Fruit fly (Drosophila melanogaster) whole organism, embryonic: ENCODE results near the gene CG14406.

ENCODE experiments used
- B-H1 ChIP-seq: fragments of 200-800 bp; sonication (Bioruptor generic); IDR thresholded peaks from 3 replicates; pipeline ENCODE4 v1.3.6; 2022; ENCODE audit warnings: missing biosample characterization, missing genetic modification characterization
- CG10147 ChIP-seq: fragments of 200-800 bp; sonication (Bioruptor generic); optimal IDR thresholded peaks from 2 replicates; lab custom pipeline; 2019; ENCODE audit warnings: missing biosample characterization, mild to moderate bottlenecking, missing genetic modification characterization, moderate library complexity
- CG10267 ChIP-seq: fragments of 200-800 bp; sonication (Bioruptor generic); optimal IDR thresholded peaks from 2 replicates; lab custom pipeline; 2018; ENCODE audit warnings: missing biosample characterization, mild to moderate bottlenecking, missing genetic modification characterization, moderate library complexity
- CG11247 ChIP-seq: fragments of 200-800 bp; sonication (Bioruptor generic); IDR thresholded peaks from 2 replicates; pipeline ENCODE4 v1.3.6; 2022; ENCODE audit warnings: missing biosample characterization, missing genetic modification characterization
- CG11398 ChIP-seq: fragments of 200-800 bp; sonication (Bioruptor generic); optimal IDR thresholded peaks from 2 replicates; lab custom pipeline; 2016; ENCODE audit warnings: missing biosample characterization, missing genetic modification characterization
- CG13123 ChIP-seq: fragments of 200-800 bp; sonication (Bioruptor generic); optimal IDR thresholded peaks from 2 replicates; lab custom pipeline; 2016; ENCODE audit warnings: missing biosample characterization, missing genetic modification characterization
- CG13296 ChIP-seq: fragments of 200-800 bp; sonication (Bioruptor generic); optimal IDR thresholded peaks from 3 replicates; lab custom pipeline; 2018; ENCODE audit warnings: missing biosample characterization, mild to moderate bottlenecking, missing genetic modification characterization
- CG15479 ChIP-seq: fragments of 200-800 bp; sonication (Bioruptor generic); optimal IDR thresholded peaks from 3 replicates; lab custom pipeline; 2019; ENCODE audit warnings: missing biosample characterization, mild to moderate bottlenecking, missing genetic modification characterization, moderate library complexity
- CG1792 ChIP-seq: fragments of 200-800 bp; sonication (Bioruptor generic); optimal IDR thresholded peaks from 2 replicates; lab custom pipeline; 2016; ENCODE audit warnings: missing biosample characterization, missing genetic modification characterization
- CG18476 ChIP-seq: fragments of 200-800 bp; sonication (Bioruptor generic); optimal IDR thresholded peaks from 2 replicates; lab custom pipeline; 2016; ENCODE audit warnings: missing biosample characterization, mild to moderate bottlenecking, missing genetic modification characterization
- CG18599 ChIP-seq: fragments of 200-800 bp; sonication (Bioruptor generic); optimal IDR thresholded peaks from 3 replicates; lab custom pipeline; 2017; ENCODE audit warnings: missing biosample characterization, missing genetic modification characterization, mild to moderate bottlenecking, moderate library complexity, missing genetic modification reagents
- CG2889 ChIP-seq: fragments of 200-800 bp; sonication (Bioruptor generic); IDR thresholded peaks from 3 replicates; pipeline ENCODE4 v1.3.6; 2022; ENCODE audit warnings: missing biosample characterization, missing genetic modification characterization
- CG32532 ChIP-seq: fragments of 200-800 bp; sonication (Bioruptor generic); IDR thresholded peaks from 2 replicates; pipeline ENCODE4 v1.3.6; 2022; ENCODE audit warnings: missing biosample characterization, missing genetic modification characterization
- CG33213 ChIP-seq: fragments of 200-800 bp; sonication (Bioruptor generic); optimal IDR thresholded peaks from 3 replicates; lab custom pipeline; 2016; ENCODE audit warnings: missing biosample characterization, missing genetic modification characterization
- CG4820 ChIP-seq: fragments of 200-800 bp; sonication (Bioruptor generic); optimal IDR thresholded peaks from 3 replicates; lab custom pipeline; 2016; ENCODE audit warnings: missing biosample characterization, missing genetic modification characterization
- CG7357 ChIP-seq: fragments of 200-800 bp; sonication (Bioruptor generic); IDR thresholded peaks from 3 replicates; pipeline ENCODE4 v1.3.6; 2022; ENCODE audit warnings: missing biosample characterization, missing genetic modification characterization
- CG8290 ChIP-seq, 3 experiments: fragments of 200-800 bp; sonication (Bioruptor generic); optimal IDR thresholded peaks; 2 replicates each; lab custom pipeline; 2016 to 2019; ENCODE audit warnings: missing biosample characterization in 3 of 3, missing genetic modification characterization in 3 of 3, mild to moderate bottlenecking in 2 of 3, moderate library complexity in 1 of 3
- Camta ChIP-seq: fragments of 200-800 bp; sonication (Bioruptor generic); optimal IDR thresholded peaks from 2 replicates; lab custom pipeline; 2016; ENCODE audit warnings: missing biosample characterization, missing genetic modification characterization
- CrebB ChIP-seq: fragments of 200-800 bp; sonication (Bioruptor generic); optimal IDR thresholded peaks from 3 replicates; lab custom pipeline; 2018; ENCODE audit warnings: missing biosample characterization, mild to moderate bottlenecking, missing genetic modification characterization
- Dek ChIP-seq: fragments of 200-800 bp; sonication (Bioruptor generic); optimal IDR thresholded peaks from 3 replicates; lab custom pipeline; 2019; ENCODE audit warnings: missing biosample characterization, mild to moderate bottlenecking, missing genetic modification characterization, moderate library complexity
- Gsc ChIP-seq: fragments of 200-800 bp; sonication (Bioruptor generic); IDR thresholded peaks from 2 replicates; pipeline ENCODE4 v1.3.6; 2022; ENCODE audit warnings: missing biosample characterization, missing genetic modification characterization
- Gug ChIP-seq: fragments of 200-800 bp; sonication (Bioruptor generic); IDR thresholded peaks from 4 replicates; pipeline ENCODE4 v1.3.6; 2022; ENCODE audit warnings: missing biosample characterization, missing genetic modification characterization
- HHEX ChIP-seq: fragments of 200-800 bp; sonication (Bioruptor generic); optimal IDR thresholded peaks from 3 replicates; lab custom pipeline; 2017; ENCODE audit warnings: missing biosample characterization, mild to moderate bottlenecking, missing genetic modification characterization, missing genetic modification reagents
- HLH4C ChIP-seq: fragments of 200-800 bp; sonication (Bioruptor generic); IDR thresholded peaks from 3 replicates; pipeline ENCODE4 v1.3.6; 2022; ENCODE audit warnings: missing biosample characterization, missing genetic modification characterization; ENCODE audit not compliant: partially characterized antibody
- HLH54F ChIP-seq: fragments of 200-800 bp; sonication (Bioruptor generic); optimal IDR thresholded peaks from 3 replicates; lab custom pipeline; 2016; ENCODE audit warnings: missing biosample characterization, missing genetic modification characterization
- Hr3 ChIP-seq: fragments of 200-800 bp; sonication (Bioruptor generic); optimal IDR thresholded peaks from 3 replicates; lab custom pipeline; 2016; ENCODE audit warnings: missing biosample characterization, missing genetic modification characterization
- MESR4 ChIP-seq: fragments of 200-800 bp; sonication (Bioruptor generic); optimal IDR thresholded peaks from 2 replicates; lab custom pipeline; 2018; ENCODE audit warnings: missing biosample characterization, mild to moderate bottlenecking, missing genetic modification characterization, moderate library complexity
- Oaz ChIP-seq: fragments of 200-800 bp; sonication (Bioruptor generic); IDR thresholded peaks from 2 replicates; pipeline ENCODE4 v1.3.6; 2022; ENCODE audit warnings: missing biosample characterization, missing genetic modification characterization
- Oli ChIP-seq: fragments of 200-800 bp; sonication (Bioruptor generic); optimal IDR thresholded peaks from 2 replicates; lab custom pipeline; 2018; ENCODE audit warnings: missing biosample characterization, mild to moderate bottlenecking, missing genetic modification characterization, moderate library complexity
- al ChIP-seq: fragments of 200-800 bp; sonication (Bioruptor generic); IDR thresholded peaks from 2 replicates; pipeline ENCODE4 v1.3.6; 2022; ENCODE audit warnings: missing biosample characterization, missing genetic modification characterization
- ara ChIP-seq: fragments of 200-800 bp; sonication (Bioruptor generic); IDR thresholded peaks from 2 replicates; pipeline ENCODE4 v1.3.6; 2022; ENCODE audit warnings: missing biosample characterization, missing genetic modification characterization
- ato ChIP-seq: fragments of 200-800 bp; sonication (Bioruptor generic); IDR thresholded peaks from 2 replicates; pipeline ENCODE4 v1.3.6; 2022; ENCODE audit warnings: missing biosample characterization, missing genetic modification characterization; ENCODE audit not compliant: partially characterized antibody
- bcd ChIP-seq: fragments of 200-800 bp; sonication (Bioruptor generic); optimal IDR thresholded peaks from 2 replicates; lab custom pipeline; 2017; ENCODE audit warnings: missing biosample characterization, mild to moderate bottlenecking, missing genetic modification characterization
- dmrt99B ChIP-seq: fragments of 200-800 bp; sonication (Bioruptor generic); optimal IDR thresholded peaks from 2 replicates; lab custom pipeline; 2018; ENCODE audit warnings: missing biosample characterization, mild to moderate bottlenecking, missing genetic modification characterization, moderate library complexity
- emc ChIP-seq: fragments of 200-800 bp; sonication (Bioruptor generic); optimal IDR thresholded peaks from 2 replicates; lab custom pipeline; 2016; ENCODE audit warnings: missing biosample characterization, missing genetic modification characterization
- exex ChIP-seq: fragments of 200-800 bp; sonication (Bioruptor generic); optimal IDR thresholded peaks from 4 replicates; lab custom pipeline; 2018; ENCODE audit warnings: missing biosample characterization, mild to moderate bottlenecking, missing genetic modification characterization, moderate library complexity
- fd96Cb ChIP-seq: fragments of 200-800 bp; sonication (Bioruptor generic); optimal IDR thresholded peaks from 2 replicates; lab custom pipeline; 2018; ENCODE audit warnings: missing biosample characterization, mild to moderate bottlenecking, missing genetic modification characterization, moderate library complexity
- gce ChIP-seq: fragments of 200-800 bp; sonication (Bioruptor generic); IDR thresholded peaks from 3 replicates; pipeline ENCODE4 v1.3.6; 2022; ENCODE audit warnings: missing biosample characterization, missing genetic modification characterization
- her ChIP-seq: fragments of 200-800 bp; sonication (Bioruptor generic); optimal IDR thresholded peaks from 2 replicates; lab custom pipeline; 2016; ENCODE audit warnings: missing biosample characterization, missing genetic modification characterization
- ind ChIP-seq: fragments of 200-800 bp; sonication (Bioruptor generic); optimal IDR thresholded peaks from 3 replicates; lab custom pipeline; 2016; ENCODE audit warnings: missing biosample characterization, missing genetic modification characterization
- knrl ChIP-seq: fragments of 200-800 bp; sonication (Bioruptor generic); IDR thresholded peaks from 3 replicates; pipeline ENCODE4 v1.3.6; 2022; ENCODE audit warnings: missing biosample characterization, missing genetic modification characterization; ENCODE audit not compliant: partially characterized antibody
- nmo ChIP-seq: fragments of 200-800 bp; sonication (Bioruptor generic); optimal IDR thresholded peaks from 2 replicates; lab custom pipeline; 2018; ENCODE audit warnings: missing biosample characterization, mild to moderate bottlenecking, missing genetic modification characterization, moderate library complexity
- slp2 ChIP-seq: fragments of 200-800 bp; sonication (Bioruptor generic); optimal IDR thresholded peaks from 2 replicates; lab custom pipeline; 2016; ENCODE audit warnings: missing biosample characterization, missing genetic modification characterization
- sug ChIP-seq: fragments of 200-800 bp; optimal IDR thresholded peaks from 2 replicates; lab custom pipeline; 2019; ENCODE audit warnings: missing biosample characterization, mild to moderate bottlenecking, missing genetic modification characterization, moderate library complexity
- trem ChIP-seq: fragments of 200-800 bp; optimal IDR thresholded peaks from 3 replicates; lab custom pipeline; 2019; ENCODE audit warnings: missing biosample characterization, mild to moderate bottlenecking, missing genetic modification characterization, moderate library complexity
- ttk ChIP-seq: fragments of 200-800 bp; sonication (Bioruptor generic); IDR thresholded peaks from 2 replicates; pipeline ENCODE4 v2.1.2; 2022; ENCODE audit warnings: missing biosample characterization, missing genetic modification characterization
- unpg ChIP-seq: fragments of 200-800 bp; sonication (Bioruptor generic); optimal IDR thresholded peaks from 3 replicates; lab custom pipeline; 2018; ENCODE audit warnings: missing biosample characterization, mild to moderate bottlenecking, missing genetic modification characterization, moderate library complexity
- zfh2 ChIP-seq: fragments of 200-800 bp; sonication (Bioruptor generic); optimal IDR thresholded peaks from 2 replicates; lab custom pipeline; 2016; ENCODE audit warnings: missing biosample characterization, missing genetic modification characterization

CG14406 gene

dm6 chrX:14882536-14883118 is 28.0 kb downstream of the CG14406 start, which contains the start of the genes CG45064 and CG45065 (continued):
- TF ChIP-seq her (GFP tag; lab: Kevin White, UChicago): peak; percentile 77
- TF ChIP-seq Gug (GFP tag; lab: Robert Waterston, UW): peak; percentile 65; the same call in 2 of the 4 replicates
- no peak for TF ChIP-seq HLH4C (GFP tag; lab: Robert Waterston, UW)
- TF ChIP-seq CG11247 (GFP tag; lab: Robert Waterston, UW): peak; percentile 56; the same call in 1 of the 2 replicates
- peak; percentile 68 for TF ChIP-seq CG33213 (GFP tag; lab: Kevin White, UChicago)
- TF ChIP-seq nmo (GFP tag; lab: Kevin White, UChicago): peak; percentile 90
- peak; percentile 11 for TF ChIP-seq exex (tag; lab: Kevin White, UChicago)
- TF ChIP-seq CG18476 (GFP tag; lab: Kevin White, UChicago): peak; percentile 67
- peak; percentile 93 for TF ChIP-seq ttk (GFP tag; lab: Robert Waterston, UW)
- peak; percentile 79 for TF ChIP-seq CG10147
- peak; percentile 77 for TF ChIP-seq CG1792 (GFP tag; lab: Kevin White, UChicago)
- TF ChIP-seq ara (GFP tag; lab: Robert Waterston, UW): peak; percentile 84
- TF ChIP-seq gce (GFP tag; lab: Robert Waterston, UW): peak; percentile 81
- TF ChIP-seq slp2 (GFP tag; lab: Kevin White, UChicago): peak; percentile 80
- peak; percentile 78 for TF ChIP-seq B-H1 (GFP tag; lab: Robert Waterston, UW)
- peak; percentile 83 for TF ChIP-seq Camta (GFP tag; lab: Kevin White, UChicago)
- TF ChIP-seq CG32532: peak; percentile 56
- TF ChIP-seq fd96Cb: peak; percentile 89
- peak; percentile 75 for TF ChIP-seq CG11398 (GFP tag; lab: Kevin White, UChicago)
- TF ChIP-seq CG15479: no peak
- peak; percentile 61 for TF ChIP-seq trem (tag; lab: Kevin White, UChicago)
- TF ChIP-seq CG8290 (GFP tag; optimal IDR thresholded peaks at IDR 0.05; lab: Kevin White, UChicago): peak; percentile 29
- TF ChIP-seq CG8290 (tag; optimal IDR thresholded peaks at IDR 0.05; lab: Kevin White, UChicago): peak in 1 of 2 experiments; percentile 88
- TF ChIP-seq ind (GFP tag; lab: Kevin White, UChicago): peak; percentile 81
- peak; percentile 75 for TF ChIP-seq Dek (tag; lab: Kevin White, UChicago)
- TF ChIP-seq Gsc: peak; percentile 59; the same call in 1 of the 2 replicates
- peak; percentile 73 for TF ChIP-seq CG7357 (GFP tag; lab: Robert Waterston, UW)
- peak; percentile 80 for TF ChIP-seq CG4820 (GFP tag; lab: Kevin White, UChicago)
- peak; percentile 76 for TF ChIP-seq Hr3 (GFP tag; lab: Kevin White, UChicago)
- TF ChIP-seq knrl (GFP tag; lab: Robert Waterston, UW): no peak
- peak; percentile 49 for TF ChIP-seq CG13296 (GFP tag; lab: Kevin White, UChicago)
- TF ChIP-seq CG13123 (GFP tag; lab: Kevin White, UChicago): peak; percentile 56
- peak; percentile 64 for TF ChIP-seq emc (GFP tag; lab: Kevin White, UChicago)
- no peak; the same call in 1 of the 2 replicates for TF ChIP-seq Oaz
- TF ChIP-seq MESR4: no peak
- 0 out of 3 replicates have a peak, but pooled peaks have one; percentile 57 for TF ChIP-seq CG2889 (GFP tag; lab: Robert Waterston, UW)
- TF ChIP-seq CG18599 (GFP tag; lab: Kevin White, UChicago): peak; percentile 81
- TF ChIP-seq al (GFP tag; lab: Robert Waterston, UW): peak; percentile 50
- TF ChIP-seq zfh2 (GFP tag; lab: Kevin White, UChicago): peak; percentile 76
- peak; percentile 89 for TF ChIP-seq unpg (GFP tag; lab: Kevin White, UChicago)
- TF ChIP-seq HLH54F (GFP tag; lab: Kevin White, UChicago): peak; percentile 81
- TF ChIP-seq CG10267 (tag; lab: Kevin White, UChicago): peak; percentile 76
- no peak for TF ChIP-seq ato (GFP tag; lab: Robert Waterston, UW)
- TF ChIP-seq sug (tag; lab: Kevin White, UChicago): peak; percentile 40
- peak; percentile 77 for TF ChIP-seq HHEX (GFP tag; lab: Kevin White, UChicago)
- peak; percentile 53 for TF ChIP-seq CrebB (tag; lab: Kevin White, UChicago)
- peak; percentile 95 for TF ChIP-seq dmrt99B (tag; lab: Kevin White, UChicago)
- peak; percentile 81 for TF ChIP-seq bcd
- TF ChIP-seq Oli (tag; lab: Kevin White, UChicago): peak; percentile 91
